Worm (Caenorhabditis elegans) whole organism, midembryonic: ENCODE measurements around the gene K09D9.9.

Source experiments
- T22C8.4 ChIP-seq: fragments of 200-800 bp; sonication (Bioruptor generic); IDR thresholded peaks from 2 replicates; pipeline ENCODE4 v1.3.6; 2022; ENCODE audit warnings: missing genetic modification characterization, missing compliant biosample characterization
- cog-1 ChIP-seq: sonication (generic microtip); optimal IDR thresholded peaks from 2 replicates; lab custom pipeline; 2016; ENCODE audit warnings: missing genetic modification characterization, missing compliant biosample characterization
- flt-1 ChIP-seq: fragments of 200-800 bp; sonication (Bioruptor generic); IDR thresholded peaks from 2 replicates; pipeline ENCODE4 v1.3.6; 2022; ENCODE audit warnings: missing genetic modification characterization, missing compliant biosample characterization
- klf-2 ChIP-seq: fragments of 200-800 bp; sonication (Bioruptor generic); conservative IDR thresholded peaks from 2 replicates; pipeline ENCODE4 v1.3.6; 2022; ENCODE audit warnings: missing genetic modification reagents, missing genetic modification characterization, missing compliant biosample characterization
- med-1 ChIP-seq: sonication (generic microtip); optimal IDR thresholded peaks from 2 replicates; lab custom pipeline; 2017; ENCODE audit warnings: missing genetic modification characterization, mild to moderate bottlenecking, missing compliant biosample characterization, antibody characterized with exemption, missing genetic modification reagents; ENCODE audit not compliant: insufficient read depth
- ref-1 ChIP-seq: fragments of 200-800 bp; sonication (Bioruptor generic); conservative IDR thresholded peaks from 2 replicates; pipeline ENCODE4 v1.3.6; 2022; ENCODE audit warnings: missing genetic modification reagents, missing genetic modification characterization, missing compliant biosample characterization
- tab-1 ChIP-seq: fragments of 200-800 bp; sonication (Bioruptor generic); IDR thresholded peaks from 2 replicates; pipeline ENCODE4 v1.3.6; 2022; ENCODE audit warnings: missing genetic modification characterization, missing compliant biosample characterization
- ztf-23 ChIP-seq: fragments of 200-800 bp; sonication (Bioruptor generic); IDR thresholded peaks from 2 replicates; pipeline ENCODE4 v1.3.6; 2022; ENCODE audit warnings: missing genetic modification reagents, missing genetic modification characterization, missing compliant biosample characterization
- ztf-29 ChIP-seq: fragments of 200-800 bp; sonication (Bioruptor generic); IDR thresholded peaks from 2 replicates; pipeline ENCODE4 v1.3.6; 2022; ENCODE audit warnings: missing genetic modification reagents, missing genetic modification characterization, missing compliant biosample characterization

K09D9.9 gene

DNA sequence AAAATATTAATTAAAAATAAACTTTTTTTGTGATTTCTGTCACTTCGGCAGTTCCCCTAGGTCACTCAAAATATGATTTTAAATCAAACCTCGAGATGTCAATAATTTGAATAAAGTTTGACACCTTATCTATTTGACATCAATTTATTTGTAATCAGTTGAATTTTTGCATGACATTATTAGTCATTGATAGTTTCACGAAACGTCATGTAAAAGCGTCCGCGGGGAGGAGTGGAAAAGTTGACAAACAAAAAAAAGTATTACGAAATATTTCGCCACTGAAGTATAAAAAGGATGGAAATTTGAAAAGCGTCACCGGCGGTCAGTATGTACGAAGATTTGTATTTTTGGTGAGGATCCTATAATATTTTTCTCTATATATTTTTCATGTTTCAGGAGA is 30.8 kb upstream of the K09D9.9 start, which contains the start of gene K09D9.1:
Gene K09D9.1, plus strand, starts transcription at position 271 of the 400 bp plus-strand sequence.
- TF ChIP-seq T22C8.4 (GFP tag; lab: Robert Waterston, UW) (no peak), ztf-29 (GFP tag; lab: Robert Waterston, UW) (no peak), tab-1 (GFP tag; lab: Robert Waterston, UW) (no peak), ztf-23 (GFP tag; lab: Robert Waterston, UW) (no peak), klf-2 (GFP tag; lab: Robert Waterston, UW) (no peak), flt-1 (GFP tag; lab: Robert Waterston, UW) (no peak), ref-1 (GFP tag; lab: Robert Waterston, UW) (no peak), med-1 (GFP tag; lab: Kevin White, UChicago) (no peak), cog-1 (tag; lab: Kevin White, UChicago) (no peak)

DNA sequence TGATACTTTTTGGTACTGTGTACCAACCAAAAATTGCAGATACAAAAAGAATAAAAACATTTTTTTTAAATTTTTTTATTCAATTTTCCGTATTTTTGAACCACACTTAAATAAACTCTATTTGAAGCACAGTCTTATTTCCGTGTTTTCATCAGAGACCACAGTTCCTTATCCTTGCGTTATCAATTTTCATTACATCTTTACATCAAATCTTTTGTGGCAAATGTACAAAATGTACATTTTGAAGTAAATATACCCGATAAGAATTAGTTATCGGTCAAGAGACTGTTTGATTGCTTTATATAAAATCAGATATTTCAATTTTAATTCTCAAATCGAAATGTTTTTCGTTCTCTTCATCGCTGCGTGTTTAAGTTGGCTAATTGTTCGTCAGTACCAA is 28.4 kb upstream of the K09D9.9 start, which contains the start of gene cyp-35A3:
Gene cyp-35A3, plus strand, starts transcription at position 301 of the 400 bp plus-strand sequence.
- TF ChIP-seq flt-1 (GFP tag; lab: Robert Waterston, UW) (no peak), tab-1 (GFP tag; lab: Robert Waterston, UW) (no peak), cog-1 (tag; lab: Kevin White, UChicago) (no peak), ztf-29 (GFP tag; lab: Robert Waterston, UW) (no peak), med-1 (GFP tag; lab: Kevin White, UChicago) (no peak), klf-2 (GFP tag; lab: Robert Waterston, UW) (no peak), T22C8.4 (GFP tag; lab: Robert Waterston, UW) (no peak), ztf-23 (GFP tag; lab: Robert Waterston, UW) (no peak), ref-1 (GFP tag; lab: Robert Waterston, UW) (no peak)

DNA sequence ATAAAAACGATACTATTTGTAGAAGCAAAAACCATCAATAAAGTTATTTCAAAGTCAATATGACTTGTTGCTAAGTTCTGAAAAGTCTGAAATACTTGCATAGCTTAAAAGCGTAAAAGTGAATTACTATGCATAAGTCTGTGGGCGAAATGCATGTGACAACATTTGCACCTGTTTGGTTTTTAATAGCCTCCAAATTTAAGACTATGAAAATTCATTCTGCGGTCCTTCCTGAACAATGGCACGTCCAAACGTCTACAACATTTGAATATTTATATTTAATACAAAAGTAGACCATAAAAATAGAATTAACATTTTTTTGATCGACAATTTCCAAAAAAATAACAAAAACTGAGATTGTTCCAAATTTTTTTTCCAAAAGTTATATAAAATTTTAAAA is 27.8 kb upstream of the K09D9.9 start, which contains the start of gene K09D9.14:
Gene K09D9.14, minus strand, starts transcription at position 101 of the 400 bp plus-strand sequence.
- TF ChIP-seq med-1 (GFP tag; lab: Kevin White, UChicago) (no peak), flt-1 (GFP tag; lab: Robert Waterston, UW) (no peak), klf-2 (GFP tag; lab: Robert Waterston, UW) (no peak), cog-1 (tag; lab: Kevin White, UChicago) (no peak), T22C8.4 (GFP tag; lab: Robert Waterston, UW) (no peak), ref-1 (GFP tag; lab: Robert Waterston, UW) (no peak), ztf-29 (GFP tag; lab: Robert Waterston, UW) (no peak), ztf-23 (GFP tag; lab: Robert Waterston, UW) (no peak), tab-1 (GFP tag; lab: Robert Waterston, UW) (no peak)

DNA sequence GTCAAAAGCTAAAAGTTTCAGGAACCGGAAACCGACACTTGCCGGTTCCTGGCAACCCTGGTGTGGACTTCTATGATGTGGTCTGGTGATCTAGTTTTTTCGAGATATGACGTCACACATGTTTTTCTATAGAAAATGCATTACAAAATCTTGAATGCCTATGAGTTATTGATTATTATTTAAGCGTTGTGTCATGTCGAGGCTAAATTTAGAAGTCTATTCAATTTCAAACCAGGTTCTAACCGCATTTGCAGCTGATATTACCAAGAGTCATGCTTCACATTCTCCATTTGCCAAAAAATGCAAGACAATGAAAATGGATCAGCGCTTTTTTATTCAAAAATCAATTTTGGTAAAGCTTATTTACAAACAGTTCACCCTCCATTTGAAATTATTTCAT is 25.2 kb upstream of the K09D9.9 start, which contains the start of gene K09D9.3:
Gene K09D9.3, plus strand, starts transcription at position 301 of the 400 bp plus-strand sequence.
- TF ChIP-seq ref-1 (GFP tag; lab: Robert Waterston, UW), result no peak
- no peak for TF ChIP-seq klf-2 (GFP tag; lab: Robert Waterston, UW)
- no peak for TF ChIP-seq ztf-29 (GFP tag; lab: Robert Waterston, UW)
- TF ChIP-seq tab-1 (GFP tag; lab: Robert Waterston, UW), result no peak
- no peak for TF ChIP-seq T22C8.4 (GFP tag; lab: Robert Waterston, UW)
- no peak for TF ChIP-seq flt-1 (GFP tag; lab: Robert Waterston, UW)
- TF ChIP-seq cog-1 (tag; lab: Kevin White, UChicago), result no peak
- TF ChIP-seq ztf-23 (GFP tag; lab: Robert Waterston, UW), result no peak
- no peak for TF ChIP-seq med-1 (GFP tag; lab: Kevin White, UChicago)

ce11 chrV:4018591-4018990 is 24.6 kb upstream of the K09D9.9 start:
- TF ChIP-seq med-1 (GFP tag; lab: Kevin White, UChicago) (no peak), cog-1 (tag; lab: Kevin White, UChicago) (no peak), ztf-23 (GFP tag; lab: Robert Waterston, UW) (no peak), T22C8.4 (GFP tag; lab: Robert Waterston, UW) (no peak), flt-1 (GFP tag; lab: Robert Waterston, UW) (no peak), klf-2 (GFP tag; lab: Robert Waterston, UW) (no peak), ref-1 (GFP tag; lab: Robert Waterston, UW) (no peak), tab-1 (GFP tag; lab: Robert Waterston, UW) (no peak), ztf-29 (GFP tag; lab: Robert Waterston, UW) (no peak)

- no peak for TF ChIP-seq cog-1 (tag; lab: Kevin White, UChicago)
- no peak for TF ChIP-seq ztf-29 (GFP tag; lab: Robert Waterston, UW)
- TF ChIP-seq med-1 (GFP tag; lab: Kevin White, UChicago), result no peak
- no peak for TF ChIP-seq ref-1 (GFP tag; lab: Robert Waterston, UW)
- TF ChIP-seq klf-2 (GFP tag; lab: Robert Waterston, UW), result no peak
- TF ChIP-seq tab-1 (GFP tag; lab: Robert Waterston, UW), result no peak
- no peak for TF ChIP-seq flt-1 (GFP tag; lab: Robert Waterston, UW)
- no peak for TF ChIP-seq ztf-23 (GFP tag; lab: Robert Waterston, UW)
- TF ChIP-seq T22C8.4 (GFP tag; lab: Robert Waterston, UW), result no peak
These were observed 22.8 kb upstream of the K09D9.9 start, which contains the start of gene srw-89 for ce11 chrV:4016780-4017179. TSS of gene srw-89 (plus strand) at chrV:4017080.

DNA sequence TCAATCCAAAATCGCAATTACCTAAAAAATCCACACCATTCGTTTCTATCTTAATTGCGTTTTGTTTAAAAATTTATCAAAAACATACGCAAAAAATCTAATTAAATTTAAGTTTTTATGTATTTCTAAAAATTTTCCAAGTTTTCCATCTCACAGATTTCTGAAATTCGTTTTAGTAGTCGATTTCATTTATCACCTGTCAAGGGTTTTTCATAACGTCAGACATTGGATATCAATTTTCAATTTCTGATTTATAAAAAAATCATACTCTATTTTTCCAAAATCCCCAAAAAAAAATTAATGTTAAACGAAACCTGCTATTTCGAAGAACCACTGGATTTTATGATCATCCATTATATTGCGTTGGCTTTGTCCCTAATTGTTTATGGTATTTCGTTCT is 16.2 kb upstream of the K09D9.9 start, which contains the start of gene srh-4:
Gene srh-4, plus strand, starts transcription at position 301 of the 400 bp plus-strand sequence.
- no peak for TF ChIP-seq cog-1 (tag; lab: Kevin White, UChicago)
- no peak for TF ChIP-seq klf-2 (GFP tag; lab: Robert Waterston, UW)
- TF ChIP-seq tab-1 (GFP tag; lab: Robert Waterston, UW), result no peak
- no peak for TF ChIP-seq ref-1 (GFP tag; lab: Robert Waterston, UW)
- no peak for TF ChIP-seq ztf-29 (GFP tag; lab: Robert Waterston, UW)
- no peak for TF ChIP-seq ztf-23 (GFP tag; lab: Robert Waterston, UW)
- TF ChIP-seq med-1 (GFP tag; lab: Kevin White, UChicago), result no peak
- no peak for TF ChIP-seq T22C8.4 (GFP tag; lab: Robert Waterston, UW)
- TF ChIP-seq flt-1 (GFP tag; lab: Robert Waterston, UW), result no peak

- TF ChIP-seq tab-1 (GFP tag; lab: Robert Waterston, UW), result no peak
- no peak for TF ChIP-seq ref-1 (GFP tag; lab: Robert Waterston, UW)
- no peak for TF ChIP-seq ztf-23 (GFP tag; lab: Robert Waterston, UW)
- TF ChIP-seq cog-1 (tag; lab: Kevin White, UChicago), result no peak
- TF ChIP-seq T22C8.4 (GFP tag; lab: Robert Waterston, UW), result no peak
- no peak for TF ChIP-seq med-1 (GFP tag; lab: Kevin White, UChicago)
- TF ChIP-seq ztf-29 (GFP tag; lab: Robert Waterston, UW), result no peak
- no peak for TF ChIP-seq klf-2 (GFP tag; lab: Robert Waterston, UW)
- TF ChIP-seq flt-1 (GFP tag; lab: Robert Waterston, UW), result no peak
These were observed 14.0 kb upstream of the K09D9.9 start, which contains the start of gene srh-7 for ce11 chrV:4007927-4008326. TSS of gene srh-7 (plus strand) at chrV:4008227.
